Worm (Caenorhabditis elegans): ENCODE data around the gene srh-172.
"Not testable (repeated sequence)": the region's sequence is repeated elsewhere in the genome, so short reads cannot be mapped to it uniquely, and the experiment has no call there.

Gene srh-172

ce11 chrV:19958744-19959143 is at the start of gene srh-172:
Gene srh-172 (plus strand): TSS chrV:19959044.
- no peak for TF ChIP-seq unc-62 (GFP tag; optimal IDR thresholded peaks at IDR 0.05)

DNA sequence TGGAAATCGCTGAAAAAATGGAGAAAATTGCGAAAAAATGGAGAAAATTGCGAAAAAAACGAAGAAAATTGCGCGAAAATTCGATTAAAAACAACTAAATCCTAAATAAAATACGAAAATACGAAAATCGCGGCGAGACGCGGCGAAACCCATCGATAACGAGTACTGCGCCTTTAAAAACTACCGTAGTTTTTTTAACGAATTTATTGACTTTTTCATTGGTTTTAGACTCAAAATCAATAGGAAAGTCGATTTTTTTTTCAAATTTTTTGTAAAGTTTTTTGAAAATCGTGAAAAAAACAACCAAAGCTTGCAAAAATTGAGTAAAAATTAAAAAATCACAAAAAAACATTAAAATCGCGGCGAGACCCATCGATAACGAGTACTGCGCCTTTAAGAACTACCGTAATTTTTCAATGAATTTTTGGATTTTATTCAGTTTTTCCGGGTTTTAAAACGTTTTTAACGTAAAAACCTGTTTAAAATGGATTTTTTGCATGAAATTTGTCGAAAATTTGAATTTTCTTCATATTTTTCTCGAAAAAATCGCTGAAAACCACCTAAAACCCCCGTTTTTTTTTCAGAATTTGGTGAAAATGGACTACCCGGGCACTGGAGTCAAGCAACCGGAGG is 42.8 kb upstream of the srh-172 start, which contains the start of the genes chk-2 and Y60A3A.19:
Gene chk-2, minus strand, starts transcription at position 51 of the 633 bp plus-strand sequence.
Gene Y60A3A.19, plus strand, starts transcription at position 583 of the 633 bp plus-strand sequence.
- TF ChIP-seq unc-62 (GFP tag; optimal IDR thresholded peaks at IDR 0.05) = no peak

ce11 chrV:19922613-19923012 is 36.2 kb upstream of the srh-172 start, which contains the start of gene Y60A3A.16:
Gene Y60A3A.16 (minus strand): TSS chrV:19922713.
- TF ChIP-seq unc-62 (GFP tag; optimal IDR thresholded peaks at IDR 0.05) = no peak

DNA sequence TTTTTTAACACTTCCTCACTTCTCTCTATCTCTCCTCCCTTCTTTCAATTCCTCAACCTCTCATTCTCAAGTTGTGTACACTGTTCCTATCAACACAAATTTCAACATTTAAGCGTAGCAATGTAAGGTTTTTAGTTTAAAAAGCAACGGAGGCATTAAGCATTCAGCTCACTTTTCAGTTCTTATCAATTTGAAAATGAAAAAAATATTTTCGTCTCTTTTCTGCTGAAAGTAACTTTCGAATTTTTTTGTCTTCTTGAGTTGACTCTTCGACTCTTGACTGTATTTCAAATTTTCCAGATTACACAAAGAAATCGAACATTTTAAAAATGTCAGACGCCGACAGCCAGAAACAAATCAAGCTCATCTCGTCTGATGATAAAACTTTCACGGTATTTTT is 34.9 kb upstream of the srh-172 start, which contains the start of gene skr-4:
Gene skr-4, plus strand, starts transcription at position 301 of the 400 bp plus-strand sequence.
- TF ChIP-seq unc-62 (GFP tag; optimal IDR thresholded peaks at IDR 0.05) = no peak

DNA sequence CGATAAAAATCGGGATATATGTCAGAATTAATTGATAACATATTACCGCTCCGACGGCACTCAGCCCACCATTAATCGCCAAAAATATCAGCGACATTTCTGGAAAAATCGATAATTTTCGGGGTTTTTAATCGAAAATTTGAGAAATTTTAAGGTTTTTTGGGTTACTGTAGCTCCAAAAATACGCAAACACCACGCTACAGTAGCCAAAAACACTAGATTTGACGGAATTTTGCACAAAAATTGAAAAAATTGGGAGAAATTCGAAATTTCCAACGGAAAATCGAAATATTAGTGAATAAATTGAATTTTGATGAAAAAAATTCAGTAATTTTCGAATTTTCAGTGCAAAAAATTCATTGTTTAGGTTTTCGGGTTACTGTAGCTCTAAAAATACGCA is 24.6 kb upstream of the srh-172 start, which contains the start of gene algn-7:
Gene algn-7, minus strand, starts transcription at position 101 of the 400 bp plus-strand sequence.
- no peak for TF ChIP-seq unc-62 (GFP tag; optimal IDR thresholded peaks at IDR 0.05)

DNA sequence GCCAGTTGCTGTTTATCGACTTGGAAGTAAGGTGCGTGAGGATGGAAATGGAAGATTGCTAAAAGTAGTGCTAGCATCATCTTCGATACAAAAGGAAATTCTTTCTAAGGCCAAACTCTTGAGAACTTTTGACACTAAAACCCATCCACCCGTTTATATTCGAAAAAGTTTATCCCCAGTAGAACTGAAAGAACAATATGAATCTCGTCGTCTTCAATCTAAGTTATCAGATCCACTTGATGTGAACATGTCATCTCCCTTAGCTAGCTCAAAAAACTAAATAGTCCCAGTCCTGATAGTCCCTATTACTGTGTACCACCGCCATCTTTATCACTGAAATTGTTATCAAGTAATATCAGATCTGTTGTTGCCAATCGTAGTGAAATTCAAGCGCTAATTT is 21.9 kb upstream of the srh-172 start:
- no peak for TF ChIP-seq unc-62 (GFP tag; optimal IDR thresholded peaks at IDR 0.05)

DNA sequence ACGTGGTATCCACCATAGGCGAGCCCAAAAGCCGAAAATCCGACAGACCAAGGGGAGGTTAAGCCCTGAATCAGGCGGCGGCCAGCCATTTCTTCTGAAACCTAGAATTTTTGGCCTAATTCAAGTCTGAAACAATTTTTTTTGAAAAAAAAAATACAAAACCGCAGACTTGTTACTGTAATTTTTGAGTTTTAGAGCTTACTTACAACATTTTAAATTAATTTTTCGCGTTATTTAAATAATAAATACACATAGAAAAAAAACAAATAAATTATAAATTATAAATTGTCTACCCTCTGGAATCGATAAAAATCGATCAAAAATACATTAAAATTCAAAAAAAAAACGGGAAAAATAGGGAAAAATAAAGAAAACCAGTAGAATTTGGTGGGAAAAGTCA is 12.3 kb upstream of the srh-172 start, which contains the start of gene dhs-24:
Gene dhs-24, minus strand, starts transcription at position 101 of the 400 bp plus-strand sequence.
- no peak for TF ChIP-seq unc-62 (GFP tag; optimal IDR thresholded peaks at IDR 0.05)

ce11 chrV:19948993-19949392 is 9.9 kb upstream of the srh-172 start, which contains the start of gene tmed-4:
Gene tmed-4 (minus strand): TSS chrV:19949093.
- not testable (repeated sequence) for TF ChIP-seq unc-62 (GFP tag; optimal IDR thresholded peaks at IDR 0.05)

ce11 chrV:19949721-19950120 is 9.1 kb upstream of the srh-172 start, which contains the start of gene Y60A3A.8:
Gene Y60A3A.8 (plus strand): TSS chrV:19949978.
- not testable (repeated sequence) for TF ChIP-seq unc-62 (GFP tag; optimal IDR thresholded peaks at IDR 0.05)

DNA sequence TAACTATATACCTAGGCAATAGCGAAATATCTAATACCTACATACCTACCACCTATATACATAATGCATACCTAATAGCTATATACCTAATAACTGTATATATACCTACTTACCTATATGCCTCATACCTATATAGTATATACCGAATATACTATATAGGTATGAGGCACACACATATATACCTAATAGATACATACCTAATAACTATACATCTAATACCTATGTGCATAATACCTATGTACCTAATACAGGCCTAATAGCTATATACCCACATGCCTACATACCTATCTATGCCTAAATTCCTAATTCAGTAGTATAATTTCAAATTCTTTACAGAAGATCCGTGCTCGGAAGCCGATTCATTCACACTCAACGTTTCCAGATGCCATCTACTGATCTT is 4.4 kb upstream of the srh-172 start:
- TF ChIP-seq unc-62 (GFP tag; optimal IDR thresholded peaks at IDR 0.05) = no peak

DNA sequence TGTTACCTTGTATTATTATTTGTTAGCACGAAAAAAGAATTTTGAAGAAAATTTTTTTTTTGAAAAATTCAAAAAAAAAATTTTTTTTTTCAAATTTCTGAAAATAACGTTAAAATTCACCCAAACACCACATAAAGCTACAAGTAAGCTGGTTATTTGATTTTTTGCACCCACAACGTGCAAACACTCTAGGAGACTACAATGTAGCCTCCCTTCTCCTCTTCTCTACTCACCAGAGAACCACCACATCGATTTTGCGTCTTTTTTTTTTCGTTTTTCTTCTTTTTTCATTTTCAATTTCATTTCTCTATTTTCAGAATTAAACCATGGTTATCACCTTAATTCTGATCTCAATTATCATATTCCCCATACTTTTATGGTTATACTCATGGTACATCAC is 3.7 kb upstream of the srh-172 start, which contains the start of gene abhd-3.1:
Gene abhd-3.1, plus strand, starts transcription at position 318 of the 400 bp plus-strand sequence.
- no peak for TF ChIP-seq unc-62 (GFP tag; optimal IDR thresholded peaks at IDR 0.05)

- TF ChIP-seq unc-62 (GFP tag; optimal IDR thresholded peaks at IDR 0.05) = no peak
Observed at ce11 chrV:19961971-19962370, 3.1 kb downstream of the srh-172 start.

- no peak for TF ChIP-seq unc-62 (GFP tag; optimal IDR thresholded peaks at IDR 0.05)
Observed at ce11 chrV:19965626-19966025, 6.8 kb downstream of the srh-172 start, which contains the start of gene srh-171. Gene srh-171 (plus strand): TSS chrV:19965700.

- no peak for TF ChIP-seq unc-62 (GFP tag; optimal IDR thresholded peaks at IDR 0.05)
Observed at ce11 chrV:19972984-19973383, 14.1 kb downstream of the srh-172 start, which contains the start of gene srh-173. Gene srh-173 (plus strand): TSS chrV:19973284.

DNA sequence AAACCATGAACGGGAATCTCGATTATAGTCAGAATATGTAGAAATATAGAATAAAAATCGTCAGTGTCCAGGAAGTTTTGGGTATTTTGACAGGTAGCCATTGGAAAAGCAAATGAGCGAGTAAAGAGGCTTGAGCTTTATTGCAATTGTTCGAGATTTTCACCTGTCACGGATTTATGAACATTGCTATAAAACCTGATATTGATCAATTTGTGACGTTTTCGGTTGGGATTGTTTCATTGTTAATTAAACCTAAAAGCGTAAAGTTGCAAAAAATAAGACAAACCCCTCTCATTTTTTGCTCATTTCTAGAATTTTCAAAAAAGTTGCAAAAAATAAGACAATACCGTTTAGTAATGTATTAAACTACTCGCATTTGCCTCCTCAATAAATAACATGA is 19.4 kb downstream of the srh-172 start, which contains the start of gene srh-183:
Gene srh-183, minus strand, starts transcription at position 101 of the 400 bp plus-strand sequence.
- TF ChIP-seq unc-62 (GFP tag; optimal IDR thresholded peaks at IDR 0.05) = no peak

DNA sequence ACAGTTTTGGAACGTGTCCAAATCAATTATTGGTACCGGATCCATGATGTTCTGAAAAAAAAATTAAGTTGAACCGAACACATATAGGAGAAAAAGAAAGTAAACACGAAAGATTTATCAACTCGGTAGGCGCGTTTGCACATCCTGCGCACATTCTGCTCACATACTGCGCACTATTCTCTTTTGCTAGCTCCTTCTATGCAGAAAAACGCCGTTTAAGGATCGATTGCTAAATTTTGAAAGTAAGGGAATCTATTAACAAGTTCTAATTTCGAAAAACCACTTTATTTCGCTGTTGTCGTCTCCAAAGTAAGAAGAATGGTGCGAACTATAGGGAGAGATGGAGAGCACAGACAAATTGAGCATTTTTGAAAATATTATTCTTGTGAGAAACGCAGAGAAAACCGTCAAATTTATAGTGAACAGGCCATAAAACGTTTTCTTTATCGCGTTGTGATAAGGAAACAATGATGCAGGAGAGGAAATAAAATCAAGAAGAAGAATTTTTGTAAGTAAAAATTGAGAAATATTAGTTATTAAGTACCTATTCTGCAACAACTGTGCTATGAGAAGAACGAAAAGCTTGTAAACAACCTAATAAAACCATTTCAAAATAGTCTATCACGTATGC is 23.1 kb downstream of the srh-172 start, which contains the start of gene Y60A3A.24:
Gene Y60A3A.24, minus strand, starts transcription at position 51 of the 631 bp plus-strand sequence.
- no peak for TF ChIP-seq unc-62 (GFP tag; optimal IDR thresholded peaks at IDR 0.05)

Data from whole organism, dauer.